Fruit fly (Drosophila melanogaster) whole organism, embryonic: ENCODE results near the gene CG32301.

Source experiments
- Bdp1 ChIP-seq: fragments of 200-800 bp; sonication (Bioruptor generic); optimal IDR thresholded peaks from 3 replicates; lab custom pipeline; 2016; ENCODE audit warnings: missing biosample characterization, missing genetic modification characterization
- CG10147 ChIP-seq: fragments of 200-800 bp; sonication (Bioruptor generic); optimal IDR thresholded peaks from 2 replicates; lab custom pipeline; 2019; ENCODE audit warnings: missing biosample characterization, mild to moderate bottlenecking, missing genetic modification characterization, moderate library complexity
- CG10321 ChIP-seq: fragments of 200-800 bp; sonication (Bioruptor generic); IDR thresholded peaks from 2 replicates; pipeline ENCODE4 v1.3.6; 2022; ENCODE audit warnings: missing biosample characterization, missing genetic modification characterization
- CG11696 ChIP-seq: fragments of 200-800 bp; sonication (Bioruptor generic); IDR thresholded peaks from 2 replicates; pipeline ENCODE4 v1.3.6; 2022; ENCODE audit warnings: missing biosample characterization, missing genetic modification characterization
- CG12071 ChIP-seq: fragments of 200-800 bp; sonication (Bioruptor generic); optimal IDR thresholded peaks from 3 replicates; lab custom pipeline; 2018; ENCODE audit warnings: missing biosample characterization, mild to moderate bottlenecking, missing genetic modification characterization
- CG1792 ChIP-seq: fragments of 200-800 bp; sonication (Bioruptor generic); optimal IDR thresholded peaks from 2 replicates; lab custom pipeline; 2016; ENCODE audit warnings: missing biosample characterization, missing genetic modification characterization
- CG18599 ChIP-seq: fragments of 200-800 bp; sonication (Bioruptor generic); optimal IDR thresholded peaks from 3 replicates; lab custom pipeline; 2017; ENCODE audit warnings: missing biosample characterization, missing genetic modification characterization, mild to moderate bottlenecking, moderate library complexity, missing genetic modification reagents
- CG3407 ChIP-seq: fragments of 200-800 bp; sonication (Bioruptor generic); optimal IDR thresholded peaks from 2 replicates; lab custom pipeline; 2018; ENCODE audit warnings: missing biosample characterization, mild to moderate bottlenecking, missing genetic modification characterization
- CG42726 ChIP-seq: fragments of 200-800 bp; sonication (Bioruptor generic); IDR thresholded peaks from 2 replicates; pipeline ENCODE4 v1.3.6; 2022; ENCODE audit warnings: missing biosample characterization, missing genetic modification characterization; ENCODE audit not compliant: partially characterized antibody
- CG4424 ChIP-seq: fragments of 200-800 bp; sonication (Bioruptor generic); optimal IDR thresholded peaks from 3 replicates; lab custom pipeline; 2016; ENCODE audit warnings: missing biosample characterization, missing genetic modification characterization
- CG4617 ChIP-seq: fragments of 200-800 bp; sonication (Bioruptor generic); optimal IDR thresholded peaks from 3 replicates; lab custom pipeline; 2016; ENCODE audit warnings: missing biosample characterization, missing genetic modification characterization, borderline replicate concordance
- CG4854 ChIP-seq: fragments of 200-800 bp; sonication (Bioruptor generic); optimal IDR thresholded peaks from 2 replicates; lab custom pipeline; 2016; ENCODE audit warnings: missing biosample characterization, missing genetic modification characterization, inconsistent platforms
- CG6683 ChIP-seq: fragments of 200-800 bp; sonication (Bioruptor generic); optimal IDR thresholded peaks from 2 replicates; lab custom pipeline; 2017; ENCODE audit warnings: missing biosample characterization, mild to moderate bottlenecking, missing genetic modification characterization, missing genetic modification reagents
- CG6689 ChIP-seq: fragments of 200-800 bp; sonication (Bioruptor generic); IDR thresholded peaks from 2 replicates; pipeline ENCODE4 v1.3.6; 2022; ENCODE audit warnings: missing biosample characterization, missing genetic modification characterization
- CG6854 ChIP-seq: fragments of 200-800 bp; sonication (Bioruptor generic); optimal IDR thresholded peaks from 3 replicates; lab custom pipeline; 2017; ENCODE audit warnings: missing biosample characterization, mild to moderate bottlenecking, missing genetic modification characterization
- CG7271 ChIP-seq: fragments of 200-800 bp; sonication (Bioruptor generic); optimal IDR thresholded peaks from 2 replicates; lab custom pipeline; 2018; ENCODE audit warnings: missing biosample characterization, mild to moderate bottlenecking, missing genetic modification characterization, moderate library complexity
- CG7928 ChIP-seq: fragments of 200-800 bp; sonication (Bioruptor generic); optimal IDR thresholded peaks from 2 replicates; lab custom pipeline; 2017; ENCODE audit warnings: missing biosample characterization, mild to moderate bottlenecking, missing genetic modification characterization
- CG9876 ChIP-seq: fragments of 200-800 bp; sonication (Bioruptor generic); optimal IDR thresholded peaks from 2 replicates; lab custom pipeline; 2016; ENCODE audit warnings: missing biosample characterization, missing genetic modification characterization
- CrebB ChIP-seq: fragments of 200-800 bp; sonication (Bioruptor generic); optimal IDR thresholded peaks from 3 replicates; lab custom pipeline; 2018; ENCODE audit warnings: missing biosample characterization, mild to moderate bottlenecking, missing genetic modification characterization
- D ChIP-seq, 2 experiments: fragments of 200-800 bp in 1 of 2; fragments of >200 bp in 1 of 2; sonication (Bioruptor generic) in 1 of 2; optimal IDR thresholded peaks; 2 replicates in 1 of 2; 3 replicates in 1 of 2; lab custom pipeline; 2017; ENCODE audit warnings: mild to moderate bottlenecking in 1 of 2, missing biosample characterization in 1 of 2, missing genetic modification characterization in 1 of 2, missing genetic modification reagents in 1 of 2
- Drgx ChIP-seq: fragments of 200-800 bp; sonication (Bioruptor generic); IDR thresholded peaks from 2 replicates; pipeline ENCODE4 v1.3.6; 2022; ENCODE audit warnings: missing biosample characterization, missing genetic modification characterization
- Elba2 ChIP-seq: fragments of 200-800 bp; sonication (Bioruptor generic); optimal IDR thresholded peaks from 3 replicates; lab custom pipeline; 2016; ENCODE audit warnings: missing biosample characterization, missing genetic modification characterization
- HLH3B ChIP-seq: fragments of 200-800 bp; sonication (Bioruptor generic); IDR thresholded peaks from 2 replicates; pipeline ENCODE4 v1.3.6; 2022; ENCODE audit warnings: missing biosample characterization, missing genetic modification characterization
- HLH4C ChIP-seq: fragments of 200-800 bp; sonication (Bioruptor generic); IDR thresholded peaks from 3 replicates; pipeline ENCODE4 v1.3.6; 2022; ENCODE audit warnings: missing biosample characterization, missing genetic modification characterization; ENCODE audit not compliant: partially characterized antibody
- Lim3 ChIP-seq: fragments of 200-800 bp; sonication (Bioruptor generic); IDR thresholded peaks from 2 replicates; pipeline ENCODE4 v1.3.6; 2022; ENCODE audit warnings: missing biosample characterization, missing genetic modification characterization
- MBD-R2 ChIP-seq: fragments of 200-800 bp; sonication (Bioruptor generic); IDR thresholded peaks from 2 replicates; pipeline ENCODE4 v1.3.6; 2022; ENCODE audit warnings: missing biosample characterization, missing genetic modification characterization
- MESR4 ChIP-seq: fragments of 200-800 bp; sonication (Bioruptor generic); optimal IDR thresholded peaks from 2 replicates; lab custom pipeline; 2018; ENCODE audit warnings: missing biosample characterization, mild to moderate bottlenecking, missing genetic modification characterization, moderate library complexity
- Mad ChIP-seq: fragments of 200-800 bp; sonication (Bioruptor generic); optimal IDR thresholded peaks from 2 replicates; lab custom pipeline; 2016; ENCODE audit warnings: missing biosample characterization, missing genetic modification characterization
- Oli ChIP-seq: fragments of 200-800 bp; sonication (Bioruptor generic); optimal IDR thresholded peaks from 2 replicates; lab custom pipeline; 2018; ENCODE audit warnings: missing biosample characterization, mild to moderate bottlenecking, missing genetic modification characterization, moderate library complexity
- Sox100B ChIP-seq: fragments of 200-800 bp; sonication (Bioruptor generic); optimal IDR thresholded peaks from 3 replicates; lab custom pipeline; 2018; ENCODE audit warnings: missing biosample characterization, mild to moderate bottlenecking, missing genetic modification characterization
- Spps ChIP-seq: fragments of 200-800 bp; sonication (Bioruptor generic); optimal IDR thresholded peaks from 2 replicates; lab custom pipeline; 2018; ENCODE audit warnings: missing biosample characterization, mild to moderate bottlenecking, missing genetic modification characterization
- ase ChIP-seq: fragments of 200-800 bp; sonication (Bioruptor generic); IDR thresholded peaks from 3 replicates; pipeline ENCODE4 v1.3.6; 2022; ENCODE audit warnings: missing biosample characterization, missing genetic modification characterization
- cad ChIP-seq: fragments of >200 bp; optimal IDR thresholded peaks from 2 replicates; lab custom pipeline; 2017; ENCODE audit warnings: missing biosample characterization, missing genetic modification characterization
- dmrt11E ChIP-seq: fragments of 200-800 bp; sonication (Bioruptor generic); optimal IDR thresholded peaks from 3 replicates; lab custom pipeline; 2018; ENCODE audit warnings: missing biosample characterization, mild to moderate bottlenecking, missing genetic modification characterization, moderate library complexity
- dysf ChIP-seq: fragments of 200-800 bp; sonication (Bioruptor generic); IDR thresholded peaks from 3 replicates; pipeline ENCODE4 v1.3.6; 2022; ENCODE audit warnings: missing biosample characterization, missing genetic modification characterization
- ems ChIP-seq: fragments of 200-800 bp; sonication (Bioruptor generic); optimal IDR thresholded peaks from 3 replicates; lab custom pipeline; 2016; ENCODE audit warnings: missing biosample characterization, missing genetic modification characterization
- en ChIP-seq: fragments of 200-800 bp; sonication (Bioruptor generic); optimal IDR thresholded peaks from 2 replicates; lab custom pipeline; 2016; ENCODE audit warnings: missing biosample characterization, missing genetic modification characterization
- eyg ChIP-seq: fragments of 200-800 bp; sonication (Bioruptor generic); optimal IDR thresholded peaks from 3 replicates; lab custom pipeline; 2016; ENCODE audit warnings: missing biosample characterization, missing genetic modification characterization
- fru ChIP-seq: fragments of >200 bp; optimal IDR thresholded peaks from 2 replicates; lab custom pipeline; 2017
- grn ChIP-seq: fragments of 200-800 bp; sonication (Bioruptor generic); optimal IDR thresholded peaks from 3 replicates; lab custom pipeline; 2017; ENCODE audit warnings: missing biosample characterization, missing genetic modification characterization
- ind ChIP-seq: fragments of 200-800 bp; sonication (Bioruptor generic); optimal IDR thresholded peaks from 3 replicates; lab custom pipeline; 2016; ENCODE audit warnings: missing biosample characterization, missing genetic modification characterization
- peb ChIP-seq: fragments of 200-800 bp; sonication (Bioruptor generic); IDR thresholded peaks from 2 replicates; pipeline ENCODE4 v1.3.6; 2022; ENCODE audit warnings: missing biosample characterization, missing genetic modification characterization
- ranshi ChIP-seq: fragments of 200-800 bp; sonication (Bioruptor generic); IDR thresholded peaks from 2 replicates; pipeline ENCODE4 v1.3.6; 2022; ENCODE audit warnings: missing biosample characterization, missing genetic modification characterization
- ro ChIP-seq: fragments of 200-800 bp; sonication (Bioruptor generic); IDR thresholded peaks from 2 replicates; pipeline ENCODE4 v1.3.6; 2022; ENCODE audit warnings: missing biosample characterization, missing genetic modification characterization
- run ChIP-seq: fragments of 200-800 bp; sonication (Bioruptor generic); optimal IDR thresholded peaks from 3 replicates; lab custom pipeline; 2018; ENCODE audit warnings: missing biosample characterization, mild to moderate bottlenecking, missing genetic modification characterization
- sim ChIP-seq: fragments of 200-800 bp; sonication (Bioruptor generic); IDR thresholded peaks from 2 replicates; pipeline ENCODE4 v1.3.6; 2022; ENCODE audit warnings: missing biosample characterization, missing genetic modification characterization
- sna ChIP-seq: fragments of 200-800 bp; sonication (Bioruptor generic); IDR thresholded peaks from 2 replicates; pipeline ENCODE4 v1.3.6; 2022; ENCODE audit warnings: missing biosample characterization, missing genetic modification characterization; ENCODE audit not compliant: partially characterized antibody
- stc ChIP-seq: fragments of 200-800 bp; sonication (Bioruptor generic); IDR thresholded peaks from 2 replicates; pipeline ENCODE4 v1.3.6; 2022; ENCODE audit warnings: missing biosample characterization, missing genetic modification characterization
- tll ChIP-seq, 2 experiments: fragments of 200-800 bp in 1 of 2; fragments of >200 bp in 1 of 2; sonication (Bioruptor generic) in 1 of 2; optimal IDR thresholded peaks; 2 replicates each; lab custom pipeline; 2017 to 2019; ENCODE audit warnings: missing biosample characterization in 2 of 2, missing genetic modification characterization in 2 of 2, mild to moderate bottlenecking in 1 of 2, moderate library complexity in 1 of 2
- wdn ChIP-seq: fragments of 200-800 bp; sonication (Bioruptor generic); IDR thresholded peaks from 2 replicates; pipeline ENCODE4 v1.3.6; 2022; ENCODE audit warnings: missing biosample characterization, missing genetic modification characterization

The CG32301 gene

dm6 chr3L:2265692-2266444, 21.6 kb downstream of the CG32301 start, which contains the start of the genes ecd and CG13806 (continued):
- TF ChIP-seq CG18599 (GFP tag; lab: Kevin White, UChicago) (no peak), Bdp1 (GFP tag; lab: Kevin White, UChicago) (no peak), CrebB (tag; lab: Kevin White, UChicago) (no peak), D (optimal IDR thresholded peaks at IDR 0.05; lab: Kevin White, UChicago) (no peak), D (GFP tag; optimal IDR thresholded peaks at IDR 0.05; lab: Kevin White, UChicago) (no peak), fru (lab: Kevin White, UChicago) (no peak), Sox100B (GFP tag; lab: Kevin White, UChicago) (no peak), CG10147 (GFP tag; lab: Kevin White, UChicago) (no peak), ranshi (GFP tag; lab: Robert Waterston, UW) (peak; percentile 35; the same call in 1 of the 2 replicates), dmrt11E (peak; percentile 3), dysf (peak; percentile 35; the same call in 1 of the 3 replicates), CG6689 (GFP tag; lab: Robert Waterston, UW) (no peak), eyg (no peak), cad (GFP tag; lab: Kevin White, UChicago) (no peak), ase (no peak), sna (GFP tag; lab: Robert Waterston, UW) (peak; percentile 92), MESR4 (GFP tag; lab: Kevin White, UChicago) (peak; percentile 85), CG7928 (peak; percentile 17), ind (GFP tag; lab: Kevin White, UChicago) (peak; percentile 19), sim (GFP tag; lab: Robert Waterston, UW) (no peak), HLH4C (GFP tag; lab: Robert Waterston, UW) (peak; percentile 85), CG4424 (GFP tag; lab: Kevin White, UChicago) (peak; percentile 57), tll (GFP tag; optimal IDR thresholded peaks at IDR 0.05; lab: Kevin White, UChicago) (no peak), peb (GFP tag; lab: Robert Waterston, UW) (no peak), wdn (GFP tag; lab: Robert Waterston, UW) (peak; percentile 44; the same call in 1 of the 2 replicates), en (GFP tag; lab: Kevin White, UChicago) (no peak), ems (GFP tag; lab: Kevin White, UChicago) (no peak), CG6854 (GFP tag; lab: Kevin White, UChicago) (no peak), ro (GFP tag; lab: Robert Waterston, UW) (no peak), Lim3 (no peak), stc (no peak), CG10321 (GFP tag; lab: Robert Waterston, UW) (no peak), CG1792 (GFP tag; lab: Kevin White, UChicago) (no peak), run (tag; lab: Kevin White, UChicago) (no peak), CG4854 (no peak), CG11696 (GFP tag; lab: Robert Waterston, UW) (no peak), CG6683 (no peak), Elba2 (GFP tag; lab: Kevin White, UChicago) (no peak), CG7271 (tag; lab: Kevin White, UChicago) (no peak), CG9876 (GFP tag; lab: Kevin White, UChicago) (peak; percentile 26), CG4617 (GFP tag; lab: Kevin White, UChicago) (peak; percentile 95), CG3407 (GFP tag; lab: Kevin White, UChicago) (no peak), Mad (GFP tag; lab: Kevin White, UChicago) (peak; percentile 21), grn (GFP tag; lab: Kevin White, UChicago) (peak; percentile 71), MBD-R2 (GFP tag; lab: Robert Waterston, UW) (peak; percentile 95), Drgx (GFP tag; lab: Robert Waterston, UW) (no peak), CG42726 (GFP tag; lab: Robert Waterston, UW) (peak; percentile 98), CG12071 (no peak), HLH3B (GFP tag; lab: Robert Waterston, UW) (no peak), Oli (tag; lab: Kevin White, UChicago) (no peak), Spps (tag; lab: Kevin White, UChicago) (no peak)
